Worm (Caenorhabditis elegans): ENCODE measurements around the gene F13E9.16.

F13E9.16 gene

DNA sequence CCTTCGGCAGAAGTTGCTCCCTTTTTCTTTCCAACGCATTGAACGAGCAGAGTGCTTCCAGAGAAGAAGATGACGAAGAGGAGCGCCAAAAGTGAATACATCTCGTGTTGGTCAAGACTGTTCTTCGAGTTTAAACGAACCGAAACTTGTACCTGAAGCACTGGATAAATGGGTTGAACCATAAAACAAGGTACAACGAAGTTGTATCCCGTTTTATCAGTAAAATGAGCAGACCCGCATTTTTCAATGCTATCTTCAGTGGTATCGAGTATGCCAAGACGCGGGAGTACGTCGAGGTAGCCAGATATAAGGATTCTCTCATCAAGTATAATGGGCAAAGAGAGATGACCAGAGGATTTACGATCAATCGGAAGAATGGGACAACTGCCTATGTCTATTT lies at the start of gene F13E9.16:
F13E9.16 (minus strand) TSS at position 101 of the 400 bp plus-strand sequence.
- TF ChIP-seq lin-15B (tag; optimal IDR thresholded peaks at IDR 0.05), result no peak
- no peak for TF ChIP-seq nhr-28 (tag; optimal IDR thresholded peaks at IDR 0.05)
- TF ChIP-seq tag-97 (GFP tag; IDR thresholded peaks at IDR 0.05), result no peak
- TF ChIP-seq ceh-82 (tag; optimal IDR thresholded peaks at IDR 0.05), result no peak
- TF ChIP-seq nhr-102 (tag; optimal IDR thresholded peaks at IDR 0.05), result no peak
- TF ChIP-seq ctbp-1 (GFP tag; IDR thresholded peaks at IDR 0.05), result no peak
- no peak for TF ChIP-seq daf-19 (GFP tag; conservative IDR thresholded peaks at IDR 0.05)
- no peak for TF ChIP-seq ceh-20 (GFP tag; IDR thresholded peaks at IDR 0.05)
- TF ChIP-seq ZK546.5 (tag; optimal IDR thresholded peaks at IDR 0.05), result no peak
- no peak for TF ChIP-seq Y48G9A.11 (GFP tag; IDR thresholded peaks at IDR 0.05)
- TF ChIP-seq duxl-1 (tag; optimal IDR thresholded peaks at IDR 0.05; ENCODE audit: poor library complexity), result no peak
- TF ChIP-seq lin-1 (GFP tag; IDR thresholded peaks at IDR 0.05), result no peak
- TF ChIP-seq lir-3 (tag; optimal IDR thresholded peaks at IDR 0.05), result no peak
- no peak for TF ChIP-seq egl-27 (tag; optimal IDR thresholded peaks at IDR 0.05)
- TF ChIP-seq ceh-32 (tag; optimal IDR thresholded peaks at IDR 0.05; ENCODE audit: poor library complexity), result no peak
- no peak for TF ChIP-seq lin-39 (tag; optimal IDR thresholded peaks at IDR 0.05)
- TF ChIP-seq set-16 (GFP tag; IDR thresholded peaks at IDR 0.05), result no peak
- TF ChIP-seq lsy-2 (tag; optimal IDR thresholded peaks at IDR 0.05), result no peak
- TF ChIP-seq nhr-10 (tag; optimal IDR thresholded peaks at IDR 0.05), result no peak
- no peak for TF ChIP-seq unc-130 (GFP tag; optimal IDR thresholded peaks at IDR 0.05)

DNA sequence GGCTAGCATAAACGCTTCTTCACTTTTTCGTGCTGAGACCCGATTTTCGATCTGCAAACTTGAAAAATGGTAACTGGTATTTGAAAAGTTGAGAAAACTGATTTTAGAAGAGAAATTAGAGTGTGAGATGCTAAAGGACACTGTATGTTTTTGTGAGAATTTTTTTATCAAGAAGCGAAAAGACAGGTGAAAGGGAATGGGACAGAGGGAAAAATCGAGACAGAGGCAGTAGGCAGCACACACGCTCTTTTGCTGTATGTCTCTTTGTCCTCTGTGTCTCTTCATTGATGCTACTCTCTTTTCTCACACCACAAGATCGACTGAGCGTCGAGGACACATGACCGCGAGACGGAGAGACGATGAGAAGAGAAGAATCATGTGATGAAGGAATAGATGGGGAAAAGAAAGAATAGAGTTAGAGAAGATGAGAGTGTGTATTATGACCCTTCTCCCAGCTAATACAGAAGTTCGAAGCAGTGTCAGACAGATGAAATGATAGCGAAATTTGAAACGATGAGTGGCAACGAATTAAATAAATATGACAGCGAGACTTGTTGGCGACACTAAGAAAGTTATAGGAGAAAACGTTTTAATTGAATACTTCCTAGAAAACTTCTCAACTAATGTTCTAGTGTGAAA lies 48.8 kb upstream of the F13E9.16 start, which contains the start of gene lgg-2:
lgg-2 (minus strand) TSS at position 51 of the 639 bp plus-strand sequence.
- TF ChIP-seq lin-29 (GFP tag; IDR thresholded peaks at IDR 0.05) (peak; percentile 54; the same call in 1 of the 2 replicates), hlh-11 (tag; optimal IDR thresholded peaks at IDR 0.05) (peak; percentile 100), nhr-28 (tag; optimal IDR thresholded peaks at IDR 0.05) (peak; percentile 96), nhr-41 (GFP tag; IDR thresholded peaks at IDR 0.05) (peak; percentile 84), set-16 (GFP tag; IDR thresholded peaks at IDR 0.05) (peak; percentile 76), egl-27 (tag; optimal IDR thresholded peaks at IDR 0.05) (no peak), fos-1 (tag; optimal IDR thresholded peaks at IDR 0.05) (no peak), snpc-1.2 (GFP tag; IDR thresholded peaks at IDR 0.05) (no peak), ceh-20 (GFP tag; IDR thresholded peaks at IDR 0.05) (peak; percentile 87), daf-19 (GFP tag; conservative IDR thresholded peaks at IDR 0.05) (no peak), Y105C5A.15 (GFP tag; IDR thresholded peaks at IDR 0.05) (peak; percentile 58; the same call in 1 of the 2 replicates), T26A8.4 (GFP tag; IDR thresholded peaks at IDR 0.05) (peak; percentile 87), aly-2 (tag; optimal IDR thresholded peaks at IDR 0.05) (no peak), lsy-2 (tag; optimal IDR thresholded peaks at IDR 0.05) (peak; percentile 88 to 95), lir-3 (tag; optimal IDR thresholded peaks at IDR 0.05) (no peak), hif-1 (tag; optimal IDR thresholded peaks at IDR 0.05) (peak; percentile 24 to 77), madf-9 (GFP tag; conservative IDR thresholded peaks at IDR 0.05) (peak; percentile 25; the same call in 1 of the 2 replicates), spr-3 (GFP tag; optimal IDR thresholded peaks at IDR 0.05) (no peak), lin-39 (tag; optimal IDR thresholded peaks at IDR 0.05) (peak; percentile 1), mep-1 (tag; optimal IDR thresholded peaks at IDR 0.05) (peak; percentile 97), spr-1 (tag; optimal IDR thresholded peaks at IDR 0.05) (peak; percentile 82), dmd-6 (GFP tag; IDR thresholded peaks at IDR 0.05) (peak; percentile 97), lin-13 (GFP tag; optimal IDR thresholded peaks at IDR 0.05) (peak; percentile 89), unc-62 (GFP tag; optimal IDR thresholded peaks at IDR 0.05 in 1 of 2) (peak in 1 of 2 experiments; percentile 99), unc-62 (tag; optimal IDR thresholded peaks at IDR 0.05) (peak; percentile 67), F26F4.8 (GFP tag; conservative IDR thresholded peaks at IDR 0.05) (no peak), Y75B8A.6 (GFP tag; IDR thresholded peaks at IDR 0.05) (no peak), mes-2 (tag; optimal IDR thresholded peaks at IDR 0.05; ENCODE audit: poor library complexity, severe bottlenecking) (peak; percentile 86), dve-1 (tag; optimal IDR thresholded peaks at IDR 0.05; ENCODE audit: insufficient read depth) (peak; percentile 97), php-3 (GFP tag; IDR thresholded peaks at IDR 0.05) (0 out of 2 replicates have a peak, but pooled peaks have one; percentile 55), nhr-48 (tag; optimal IDR thresholded peaks at IDR 0.05) (peak; percentile 98), lin-1 (GFP tag; IDR thresholded peaks at IDR 0.05) (peak; percentile 91), unc-130 (GFP tag; optimal IDR thresholded peaks at IDR 0.05) (no peak), R02D3.7 (tag; optimal IDR thresholded peaks at IDR 0.05) (no peak), dmd-9 (GFP tag; IDR thresholded peaks at IDR 0.05) (no peak), fkh-10 (GFP tag; optimal IDR thresholded peaks at IDR 0.05) (peak; percentile 47), nhr-6 (tag; optimal IDR thresholded peaks at IDR 0.05) (peak; percentile 97)
